Fruit fly (Drosophila melanogaster) whole organism, embryonic: ENCODE results near the gene CG10663.

Experiments used
- CG10431 ChIP-seq: fragments of 200-800 bp; sonication (Bioruptor generic); optimal IDR thresholded peaks from 3 replicates; lab custom pipeline; 2018; ENCODE audit warnings: missing biosample characterization, mild to moderate bottlenecking, missing genetic modification characterization
- CG10654 ChIP-seq: fragments of 200-800 bp; sonication (Bioruptor generic); optimal IDR thresholded peaks from 2 replicates; lab custom pipeline; 2016; ENCODE audit warnings: missing biosample characterization, missing genetic modification characterization
- CG11398 ChIP-seq: fragments of 200-800 bp; sonication (Bioruptor generic); optimal IDR thresholded peaks from 2 replicates; lab custom pipeline; 2016; ENCODE audit warnings: missing biosample characterization, missing genetic modification characterization
- CG11695 ChIP-seq: fragments of 200-800 bp; sonication (Bioruptor generic); IDR thresholded peaks from 3 replicates; pipeline ENCODE4 v1.3.6; 2022; ENCODE audit warnings: missing biosample characterization, missing genetic modification characterization
- CG11696 ChIP-seq: fragments of 200-800 bp; sonication (Bioruptor generic); IDR thresholded peaks from 2 replicates; pipeline ENCODE4 v1.3.6; 2022; ENCODE audit warnings: missing biosample characterization, missing genetic modification characterization
- CG12155 ChIP-seq: fragments of 200-800 bp; sonication (Bioruptor generic); optimal IDR thresholded peaks from 3 replicates; lab custom pipeline; 2016; ENCODE audit warnings: missing biosample characterization, missing genetic modification characterization
- CG12236 ChIP-seq: fragments of 200-800 bp; sonication (Bioruptor generic); optimal IDR thresholded peaks from 2 replicates; lab custom pipeline; 2016; ENCODE audit warnings: missing biosample characterization, missing genetic modification characterization
- CG12942 ChIP-seq: fragments of 200-800 bp; sonication (Bioruptor generic); optimal IDR thresholded peaks from 3 replicates; lab custom pipeline; 2016; ENCODE audit warnings: missing biosample characterization, missing genetic modification characterization
- CG13894 ChIP-seq: fragments of 200-800 bp; sonication (Bioruptor generic); optimal IDR thresholded peaks from 3 replicates; lab custom pipeline; 2018; ENCODE audit warnings: missing biosample characterization, mild to moderate bottlenecking, missing genetic modification characterization, moderate library complexity
- CG15514 ChIP-seq: fragments of 200-800 bp; sonication (Bioruptor generic); optimal IDR thresholded peaks from 3 replicates; lab custom pipeline; 2017; ENCODE audit warnings: missing biosample characterization, missing genetic modification characterization, mild to moderate bottlenecking, moderate library complexity, missing genetic modification reagents
- CG1603 ChIP-seq: fragments of 200-800 bp; sonication (Bioruptor generic); optimal IDR thresholded peaks from 2 replicates; lab custom pipeline; 2019; ENCODE audit warnings: missing biosample characterization, mild to moderate bottlenecking, missing genetic modification characterization, moderate library complexity
- CG17912 ChIP-seq: fragments of 200-800 bp; sonication (Bioruptor generic); optimal IDR thresholded peaks from 2 replicates; lab custom pipeline; 2018; ENCODE audit warnings: missing biosample characterization, mild to moderate bottlenecking, missing genetic modification characterization
- CG2199 ChIP-seq: fragments of 200-800 bp; sonication (Bioruptor generic); IDR thresholded peaks from 3 replicates; pipeline ENCODE4 v1.3.6; 2022; ENCODE audit warnings: missing biosample characterization, missing genetic modification characterization
- CG3163 ChIP-seq: fragments of 200-800 bp; sonication (Bioruptor generic); optimal IDR thresholded peaks from 3 replicates; lab custom pipeline; 2016; ENCODE audit warnings: missing biosample characterization, missing genetic modification characterization
- CG32772 ChIP-seq: fragments of 200-800 bp; sonication (Bioruptor generic); IDR thresholded peaks from 2 replicates; pipeline ENCODE4 v1.3.6; 2022; ENCODE audit warnings: missing biosample characterization, missing genetic modification characterization
- CG33213 ChIP-seq: fragments of 200-800 bp; sonication (Bioruptor generic); optimal IDR thresholded peaks from 3 replicates; lab custom pipeline; 2016; ENCODE audit warnings: missing biosample characterization, missing genetic modification characterization
- CG34224 ChIP-seq: fragments of 200-800 bp; sonication (Bioruptor generic); IDR thresholded peaks from 3 replicates; pipeline ENCODE4 v1.3.6; 2022; ENCODE audit warnings: missing biosample characterization, missing genetic modification characterization; ENCODE audit not compliant: partially characterized antibody
- CG7745 ChIP-seq: fragments of 200-800 bp; sonication (Bioruptor generic); optimal IDR thresholded peaks from 2 replicates; lab custom pipeline; 2018; ENCODE audit warnings: missing biosample characterization, mild to moderate bottlenecking, missing genetic modification characterization, moderate library complexity
- CG8765 ChIP-seq: fragments of 200-800 bp; sonication (Bioruptor generic); IDR thresholded peaks from 2 replicates; pipeline ENCODE4 v1.3.6; 2022; ENCODE audit warnings: missing biosample characterization, missing genetic modification characterization
- CG8924 ChIP-seq: fragments of 200-800 bp; optimal IDR thresholded peaks from 3 replicates; lab custom pipeline; 2019; ENCODE audit warnings: missing biosample characterization, mild to moderate bottlenecking, missing genetic modification characterization, moderate library complexity
- CG9215 ChIP-seq: fragments of 200-800 bp; sonication (Bioruptor generic); IDR thresholded peaks from 2 replicates; pipeline ENCODE4 v1.3.6; 2022; ENCODE audit warnings: missing biosample characterization, missing genetic modification characterization
- CG9876 ChIP-seq: fragments of 200-800 bp; sonication (Bioruptor generic); optimal IDR thresholded peaks from 2 replicates; lab custom pipeline; 2016; ENCODE audit warnings: missing biosample characterization, missing genetic modification characterization
- E2f2 ChIP-seq: fragments of 200-800 bp; sonication (Bioruptor generic); IDR thresholded peaks from 2 replicates; pipeline ENCODE4 v1.3.6; 2022; ENCODE audit warnings: missing biosample characterization, missing genetic modification characterization
- GATAe ChIP-seq: fragments of 200-800 bp; sonication (Bioruptor generic); conservative IDR thresholded peaks from 2 replicates; pipeline ENCODE4 v1.3.6; 2022; ENCODE audit warnings: missing biosample characterization, missing genetic modification characterization
- HLHmδ ChIP-seq: fragments of 200-800 bp; sonication (Bioruptor generic); optimal IDR thresholded peaks from 2 replicates; lab custom pipeline; 2018; ENCODE audit warnings: missing biosample characterization, mild to moderate bottlenecking, missing genetic modification characterization, moderate library complexity
- Jarid2 ChIP-seq: fragments of 200-800 bp; sonication (Bioruptor generic); optimal IDR thresholded peaks from 3 replicates; lab custom pipeline; 2017; ENCODE audit warnings: mild to moderate bottlenecking, missing biosample characterization, missing genetic modification reagents, missing genetic modification characterization
- NfI ChIP-seq: fragments of 200-800 bp; sonication (Bioruptor generic); optimal IDR thresholded peaks from 3 replicates; lab custom pipeline; 2018; ENCODE audit warnings: missing biosample characterization, mild to moderate bottlenecking, missing genetic modification characterization, moderate library complexity
- TFAM ChIP-seq: fragments of 200-800 bp; sonication (Bioruptor generic); optimal IDR thresholded peaks from 2 replicates; lab custom pipeline; 2017; ENCODE audit warnings: missing biosample characterization, missing genetic modification characterization, inconsistent platforms
- Taf1 ChIP-seq: fragments of 200-800 bp; sonication (Bioruptor generic); IDR thresholded peaks from 2 replicates; pipeline ENCODE4 v1.3.6; 2022; ENCODE audit warnings: missing biosample characterization, missing genetic modification characterization
- Trl ChIP-seq, 3 experiments: fragments of >200 bp in 2 of 3; fragments of 200-800 bp in 1 of 3; sonication (Bioruptor generic) in 1 of 3; optimal IDR thresholded peaks; 2 replicates in 1 of 3; 3 replicates in 2 of 3; lab custom pipeline; 2016 to 2017; ENCODE audit warnings: missing biosample characterization in 1 of 3, missing genetic modification characterization in 1 of 3
- Vsx1 ChIP-seq: fragments of 200-800 bp; sonication (Bioruptor generic); optimal IDR thresholded peaks from 2 replicates; lab custom pipeline; 2017; ENCODE audit warnings: missing biosample characterization, mild to moderate bottlenecking, missing genetic modification characterization, missing genetic modification reagents
- bcd ChIP-seq: fragments of 200-800 bp; sonication (Bioruptor generic); optimal IDR thresholded peaks from 2 replicates; lab custom pipeline; 2017; ENCODE audit warnings: missing biosample characterization, mild to moderate bottlenecking, missing genetic modification characterization
- crp ChIP-seq, 2 experiments: fragments of 200-800 bp; sonication (Bioruptor generic); optimal IDR thresholded peaks; 2 replicates in 1 of 2; 3 replicates in 1 of 2; lab custom pipeline; 2017; ENCODE audit warnings: missing biosample characterization in 2 of 2, missing genetic modification characterization in 2 of 2, mild to moderate bottlenecking in 1 of 2, moderate library complexity in 1 of 2
- dan ChIP-seq: fragments of 200-800 bp; sonication (Bioruptor generic); IDR thresholded peaks from 2 replicates; pipeline ENCODE4 v1.3.6; 2022; ENCODE audit warnings: missing biosample characterization, missing genetic modification characterization
- emc ChIP-seq: fragments of 200-800 bp; sonication (Bioruptor generic); optimal IDR thresholded peaks from 2 replicates; lab custom pipeline; 2016; ENCODE audit warnings: missing biosample characterization, missing genetic modification characterization
- fd102C ChIP-seq: fragments of 200-800 bp; sonication (Bioruptor generic); optimal IDR thresholded peaks from 2 replicates; lab custom pipeline; 2018; ENCODE audit warnings: missing biosample characterization, mild to moderate bottlenecking, missing genetic modification characterization, moderate library complexity
- fu2 ChIP-seq: fragments of 200-800 bp; sonication (Bioruptor generic); optimal IDR thresholded peaks from 2 replicates; lab custom pipeline; 2016; ENCODE audit warnings: missing biosample characterization, missing genetic modification characterization
- gce ChIP-seq: fragments of 200-800 bp; sonication (Bioruptor generic); IDR thresholded peaks from 3 replicates; pipeline ENCODE4 v1.3.6; 2022; ENCODE audit warnings: missing biosample characterization, missing genetic modification characterization
- grau ChIP-seq: fragments of 200-800 bp; optimal IDR thresholded peaks from 3 replicates; lab custom pipeline; 2019; ENCODE audit warnings: missing biosample characterization, mild to moderate bottlenecking, missing genetic modification characterization, moderate library complexity
- klu ChIP-seq: fragments of 200-800 bp; sonication (Bioruptor generic); IDR thresholded peaks from 2 replicates; pipeline ENCODE4 v1.3.6; 2022; ENCODE audit warnings: missing biosample characterization, missing genetic modification characterization
- kni ChIP-seq: fragments of 200-800 bp; sonication (Bioruptor generic); optimal IDR thresholded peaks from 3 replicates; lab custom pipeline; 2017; ENCODE audit warnings: mild to moderate bottlenecking, missing biosample characterization, missing genetic modification reagents, missing genetic modification characterization
- nau ChIP-seq: fragments of 200-800 bp; sonication (Bioruptor generic); optimal IDR thresholded peaks from 3 replicates; lab custom pipeline; 2017; ENCODE audit warnings: missing biosample characterization, mild to moderate bottlenecking, missing genetic modification characterization, missing genetic modification reagents
- nmo ChIP-seq: fragments of 200-800 bp; sonication (Bioruptor generic); optimal IDR thresholded peaks from 2 replicates; lab custom pipeline; 2018; ENCODE audit warnings: missing biosample characterization, mild to moderate bottlenecking, missing genetic modification characterization, moderate library complexity
- onecut ChIP-seq: fragments of 200-800 bp; sonication (Bioruptor generic); IDR thresholded peaks from 2 replicates; pipeline ENCODE4 v1.3.6; 2022; ENCODE audit warnings: missing biosample characterization, missing genetic modification characterization
- otp ChIP-seq: fragments of 200-800 bp; sonication (Bioruptor generic); IDR thresholded peaks from 3 replicates; pipeline ENCODE4, ENCODE4 v1.3.6; 2022; ENCODE audit warnings: missing biosample characterization, missing genetic modification characterization
- phol ChIP-seq: fragments of 200-800 bp; sonication (Bioruptor generic); optimal IDR thresholded peaks from 3 replicates; lab custom pipeline; 2018; ENCODE audit warnings: missing biosample characterization, mild to moderate bottlenecking, missing genetic modification characterization, moderate library complexity
- salm ChIP-seq: fragments of 200-800 bp; sonication (Bioruptor generic); optimal IDR thresholded peaks from 2 replicates; lab custom pipeline; 2018; ENCODE audit warnings: missing biosample characterization, mild to moderate bottlenecking, missing genetic modification characterization
- sens ChIP-seq: fragments of 200-800 bp; sonication (Bioruptor generic); peaks from one replicate; lab custom pipeline; 2016; ENCODE audit warnings: missing biosample characterization, missing genetic modification characterization
- z ChIP-seq: fragments of 200-800 bp; sonication (Bioruptor generic); IDR thresholded peaks from 3 replicates; pipeline ENCODE4 v1.3.6; 2022; ENCODE audit warnings: missing biosample characterization, missing genetic modification characterization
- zf30C ChIP-seq: fragments of 200-800 bp; sonication (Bioruptor generic); optimal IDR thresholded peaks from 3 replicates; lab custom pipeline; 2018; ENCODE audit warnings: missing biosample characterization, mild to moderate bottlenecking, missing genetic modification characterization

Gene CG10663

dm6 chr3L:12468016-12468415, 16.8 kb downstream of the CG10663 start, which contains the start of gene eyg (continued):
- TF ChIP-seq otp (GFP tag; lab: Robert Waterston, UW) (0 out of 3 replicates have a peak, but pooled peaks have one; percentile 70), dan (GFP tag; lab: Robert Waterston, UW) (no peak), CG12236 (GFP tag; lab: Kevin White, UChicago) (peak; percentile 30), CG1603 (tag; lab: Kevin White, UChicago) (no peak), sens (peak; percentile 76), CG8924 (tag; lab: Kevin White, UChicago) (peak; percentile 44), onecut (GFP tag; lab: Robert Waterston, UW) (peak; percentile 13; the same call in 1 of the 2 replicates), gce (peak; percentile 46; the same call in 1 of the 3 replicates), kni (GFP tag; lab: Kevin White, UChicago) (peak; percentile 73), CG34224 (GFP tag; lab: Robert Waterston, UW) (peak; percentile 31; the same call in 1 of the 3 replicates), CG2199 (0 out of 3 replicates have a peak, but pooled peaks have one; percentile 9), bcd (GFP tag; lab: Kevin White, UChicago) (peak; percentile 56), TFAM (GFP tag; lab: Kevin White, UChicago) (no peak), CG17912 (GFP tag; lab: Kevin White, UChicago) (peak; percentile 77), NfI (GFP tag; lab: Kevin White, UChicago) (peak; percentile 47), CG12942 (GFP tag; lab: Kevin White, UChicago) (peak; percentile 24), HLHmδ (peak; percentile 46), z (peak; percentile 100), crp (GFP tag; optimal IDR thresholded peaks at IDR 0.05; lab: Kevin White, UChicago) (no peak), CG11695 (GFP tag; lab: Robert Waterston, UW) (0 out of 3 replicates have a peak, but pooled peaks have one; percentile 35), CG32772 (GFP tag; lab: Robert Waterston, UW) (no peak), CG3163 (peak; percentile 62), nmo (peak; percentile 50), CG33213 (peak; percentile 30), CG11398 (GFP tag; lab: Kevin White, UChicago) (peak; percentile 21), CG11696 (GFP tag; lab: Robert Waterston, UW) (no peak), Taf1 (GFP tag; lab: Robert Waterston, UW) (no peak), grau (tag; lab: Kevin White, UChicago) (no peak), E2f2 (peak; percentile 21; the same call in 1 of the 2 replicates), fd102C (peak; percentile 48), phol (peak; percentile 79), Vsx1 (GFP tag; lab: Kevin White, UChicago) (peak; percentile 64), GATAe (peak; percentile 26; the same call in 1 of the 2 replicates), CG7745 (peak; percentile 6), CG13894 (no peak), salm (tag; lab: Kevin White, UChicago) (no peak), klu (no peak), Jarid2 (GFP tag; lab: Kevin White, UChicago) (peak; percentile 68), CG8765 (GFP tag; lab: Robert Waterston, UW) (0 out of 2 replicates have a peak, but pooled peaks have one; percentile 9), CG12155 (GFP tag; lab: Kevin White, UChicago) (no peak), CG10431 (no peak), fu2 (GFP tag; lab: Kevin White, UChicago) (peak; percentile 8), emc (no peak), CG15514 (GFP tag; lab: Kevin White, UChicago) (peak; percentile 33), CG9876 (GFP tag; lab: Kevin White, UChicago) (peak; percentile 9), nau (GFP tag; lab: Kevin White, UChicago) (peak; percentile 71), CG9215 (GFP tag; lab: Robert Waterston, UW) (no peak), zf30C (GFP tag; lab: Kevin White, UChicago) (peak; percentile 40), CG10654 (GFP tag; lab: Kevin White, UChicago) (peak; percentile 30), Trl (optimal IDR thresholded peaks at IDR 0.05; lab: Kevin White, UChicago) (peak; percentile 22 to 49), Trl (GFP tag; optimal IDR thresholded peaks at IDR 0.05; lab: Kevin White, UChicago) (peak; percentile 48)
